Fruit fly (Drosophila melanogaster): Measurements from ENCODE around the gene Snoo.

Snoo gene

DNA sequence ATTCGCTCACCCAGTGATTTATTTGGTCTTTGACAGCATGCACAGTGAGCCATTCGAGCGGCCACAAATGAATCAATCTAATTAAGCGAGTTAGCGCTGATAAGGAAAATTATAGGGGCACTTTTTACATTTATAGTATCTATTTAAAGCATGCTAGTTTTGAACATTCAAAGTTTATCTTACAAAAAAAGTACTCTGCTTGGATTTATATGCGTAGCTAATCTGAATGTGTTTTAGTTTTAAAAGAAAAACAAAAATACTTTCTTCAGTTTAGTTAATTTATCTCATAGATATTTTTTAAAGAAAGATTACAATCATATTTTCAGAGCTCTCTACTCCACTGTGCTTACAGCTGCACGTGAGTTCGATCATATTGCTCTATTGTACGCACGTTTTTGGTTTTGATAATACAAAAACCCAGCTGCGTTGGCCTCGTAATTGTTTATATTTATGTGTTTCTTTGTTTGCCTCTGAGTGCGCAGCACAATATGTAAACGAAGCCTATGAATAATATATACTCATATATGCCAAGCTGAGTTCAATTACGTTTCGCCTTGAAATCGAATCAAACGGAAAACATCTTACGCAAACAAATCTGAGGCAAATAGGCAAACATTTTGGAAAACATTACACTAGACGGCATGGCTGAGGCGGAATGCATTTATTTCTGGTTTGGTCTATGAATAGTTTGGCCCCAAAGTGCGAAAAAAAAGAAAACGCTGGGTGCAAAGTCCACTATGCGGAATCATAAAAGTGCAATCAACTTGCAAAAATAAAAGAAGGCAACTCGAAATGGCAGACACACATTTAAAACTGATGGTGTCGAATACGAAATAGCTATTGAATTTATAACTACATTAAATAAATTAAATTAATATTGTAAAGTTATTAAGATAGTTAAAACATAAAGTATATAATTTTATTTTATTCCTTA, 18.0 kb upstream of the Snoo start (continued):
- TF ChIP-seq cwo (GFP tag; optimal IDR thresholded peaks at IDR 0.05) (peak; percentile 100), ap (GFP tag; IDR thresholded peaks at IDR 0.05) (peak; percentile 69), hbn (GFP tag; IDR thresholded peaks at IDR 0.05; ENCODE audit: partially characterized antibody) (no peak), Lim3 (GFP tag; IDR thresholded peaks at IDR 0.05) (0 out of 2 replicates have a peak, but pooled peaks have one; percentile 41), CG10209 (GFP tag; optimal IDR thresholded peaks at IDR 0.05) (peak; percentile 90), GATAe (GFP tag; conservative IDR thresholded peaks at IDR 0.05) (peak; percentile 70), CG8290 (GFP tag; optimal IDR thresholded peaks at IDR 0.05) (peak; percentile 37), CG8290 (tag; optimal IDR thresholded peaks at IDR 0.05) (peak in 1 of 2 experiments; percentile 67), fd96Cb (tag; optimal IDR thresholded peaks at IDR 0.05) (peak; percentile 84), Usf (GFP tag; optimal IDR thresholded peaks at IDR 0.05) (peak; percentile 57), CG30020 (tag; optimal IDR thresholded peaks at IDR 0.05) (peak; percentile 58), CG32532 (GFP tag; IDR thresholded peaks at IDR 0.05) (peak; percentile 85), onecut (GFP tag; IDR thresholded peaks at IDR 0.05) (peak; percentile 66), CG12744 (GFP tag; optimal IDR thresholded peaks at IDR 0.05) (peak; percentile 72), CG3726 (GFP tag; IDR thresholded peaks at IDR 0.05) (peak; percentile 68; the same call in 1 of the 3 replicates), Scr (GFP tag; IDR thresholded peaks at IDR 0.05; ENCODE audit: partially characterized antibody) (no peak), bsh (GFP tag; optimal IDR thresholded peaks at IDR 0.05) (peak; percentile 82 to 84), CG10959 (GFP tag; IDR thresholded peaks at IDR 0.05) (peak; percentile 40; the same call in 1 of the 2 replicates), HLH4C (GFP tag; IDR thresholded peaks at IDR 0.05; ENCODE audit: partially characterized antibody) (no peak), Lhr (GFP tag; optimal IDR thresholded peaks at IDR 0.05) (peak; percentile 52), CG17361 (GFP tag; IDR thresholded peaks at IDR 0.05) (peak; percentile 95), wdn (GFP tag; IDR thresholded peaks at IDR 0.05) (peak; percentile 79), pfk (GFP tag; optimal IDR thresholded peaks at IDR 0.05) (no peak), mirr (GFP tag; optimal IDR thresholded peaks at IDR 0.05) (peak; percentile 71), gfzf (GFP tag; optimal IDR thresholded peaks at IDR 0.05) (no peak), sim (GFP tag; IDR thresholded peaks at IDR 0.05) (peak; percentile 39; the same call in 1 of the 2 replicates), HmgD (GFP tag; optimal IDR thresholded peaks at IDR 0.05) (no peak), sima (GFP tag; optimal IDR thresholded peaks at IDR 0.05) (peak; percentile 58), CG15011 (GFP tag; optimal IDR thresholded peaks at IDR 0.05) (peak; percentile 86), dpn (GFP tag; optimal IDR thresholded peaks at IDR 0.05) (peak; percentile 84 to 85), Vsx1 (GFP tag; optimal IDR thresholded peaks at IDR 0.05) (peak; percentile 80), Dll (GFP tag; IDR thresholded peaks at IDR 0.05; ENCODE audit: partially characterized antibody) (no peak), CG13775 (GFP tag; optimal IDR thresholded peaks at IDR 0.05) (peak; percentile 88), fd102C (GFP tag; optimal IDR thresholded peaks at IDR 0.05) (peak; percentile 65), Sox100B (GFP tag; optimal IDR thresholded peaks at IDR 0.05) (peak; percentile 93), CG17912 (GFP tag; optimal IDR thresholded peaks at IDR 0.05) (no peak), CG14050 (GFP tag; IDR thresholded peaks at IDR 0.05) (peak; percentile 69), CHES-1-like (GFP tag; optimal IDR thresholded peaks at IDR 0.05) (peak; percentile 73), otp (GFP tag; IDR thresholded peaks at IDR 0.05) (peak; percentile 74; the same call in 2 of the 3 replicates), CG34224 (GFP tag; IDR thresholded peaks at IDR 0.05; ENCODE audit: partially characterized antibody) (no peak; the same call in 2 of the 3 replicates), CG4424 (GFP tag; optimal IDR thresholded peaks at IDR 0.05) (peak; percentile 93), CG7839 (tag; optimal IDR thresholded peaks at IDR 0.05) (peak; percentile 92), psq (GFP tag; optimal IDR thresholded peaks at IDR 0.05) (peak; percentile 52), salm (tag; optimal IDR thresholded peaks at IDR 0.05) (peak; percentile 67), Atf-2 (GFP tag; optimal IDR thresholded peaks at IDR 0.05) (peak; percentile 90), danr (GFP tag; IDR thresholded peaks at IDR 0.05) (peak; percentile 82), Stat92E (GFP tag; optimal IDR thresholded peaks at IDR 0.05) (peak in 1 of 3 experiments; percentile 40)

Measured in whole organism, embryonic.